Worm (Caenorhabditis elegans) whole organism, young adult: Measurements from ENCODE around the gene K05G3.1.

Experiments used
- K11D2.4 ChIP-seq: fragments of 200-800 bp; sonication (Bioruptor generic); IDR thresholded peaks from 2 replicates; pipeline ENCODE4 v1.3.6; 2022; ENCODE audit warnings: missing genetic modification reagents, missing genetic modification characterization, missing compliant biosample characterization
- ama-1 ChIP-seq, 3 experiments: fragments of 150-350 bp in 1 of 3; sonication (generic microtip) in 2 of 3; optimal IDR thresholded peaks; 2 replicates each; lab custom pipeline; 2014 to 2018; ENCODE audit warnings: missing biosample characterization in 2 of 3, missing genetic modification characterization in 2 of 3, missing genetic modification reagents in 2 of 3
- aptf-2 ChIP-seq: fragments of 200-800 bp; sonication (Bioruptor generic); conservative IDR thresholded peaks from 2 replicates; pipeline ENCODE4 v1.3.6; 2022; ENCODE audit warnings: missing genetic modification reagents, missing genetic modification characterization, missing compliant biosample characterization
- ceh-40 ChIP-seq: fragments of 200-800 bp; sonication (Bioruptor generic); IDR thresholded peaks from 2 replicates; pipeline ENCODE4 v1.3.6; 2022; ENCODE audit warnings: missing genetic modification characterization, missing compliant biosample characterization
- lsl-1 ChIP-seq: fragments of 200-800 bp; sonication (Bioruptor generic); optimal IDR thresholded peaks from 2 replicates; lab custom pipeline; 2018; ENCODE audit warnings: mild to moderate bottlenecking, missing genetic modification characterization, moderate library complexity, missing compliant biosample characterization
- madf-10 ChIP-seq: sonication (generic microtip); optimal IDR thresholded peaks from 2 replicates; lab custom pipeline; 2016; ENCODE audit warnings: mild to moderate bottlenecking, missing genetic modification characterization, missing compliant biosample characterization
- nhr-80 ChIP-seq: sonication (generic microtip); optimal IDR thresholded peaks from 2 replicates; lab custom pipeline; 2016; ENCODE audit warnings: missing genetic modification characterization, missing compliant biosample characterization
- pha-4 ChIP-seq: fragments of 150-350 bp; sonication (generic microtip); optimal IDR thresholded peaks from 2 replicates; lab custom pipeline; 2014; ENCODE audit warnings: missing biosample characterization, missing genetic modification reagents, missing genetic modification characterization
- rpc-1 ChIP-seq, 2 experiments: fragments of 150-350 bp in 1 of 2; sonication (generic microtip) in 1 of 2; optimal IDR thresholded peaks; 2 replicates each; lab custom pipeline; 2014 to 2018; ENCODE audit warnings: missing biosample characterization in 1 of 2, missing genetic modification characterization in 1 of 2, missing genetic modification reagents in 1 of 2, missing genotype in 1 of 2
- snpc-1.1 ChIP-seq: sonication (generic microtip); optimal IDR thresholded peaks from 2 replicates; lab custom pipeline; 2017; ENCODE audit warnings: missing genetic modification characterization, mild to moderate bottlenecking, missing compliant biosample characterization, antibody characterized with exemption, moderate library complexity, missing genotype, missing genetic modification reagents; ENCODE audit not compliant: insufficient read depth
- unc-62 ChIP-seq: fragments of 150-350 bp; optimal IDR thresholded peaks from 2 replicates; lab custom pipeline; 2014; ENCODE audit warnings: missing biosample characterization, missing genetic modification reagents, missing genetic modification characterization
- xnd-1 ChIP-seq: sonication (generic microtip); optimal IDR thresholded peaks from 2 replicates; lab custom pipeline; 2016; ENCODE audit warnings: missing genotype, missing genetic modification reagents, missing genetic modification characterization, missing compliant biosample characterization
- ztf-18 ChIP-seq: sonication (generic microtip); optimal IDR thresholded peaks from 2 replicates; lab custom pipeline; 2016; ENCODE audit warnings: missing genotype, mild to moderate bottlenecking, missing genetic modification characterization, missing compliant biosample characterization
- ztf-22 ChIP-seq: fragments of 200-800 bp; sonication (Bioruptor generic); optimal IDR thresholded peaks from 2 replicates; lab custom pipeline; 2018; ENCODE audit warnings: mild to moderate bottlenecking, missing genetic modification characterization, moderate library complexity, missing compliant biosample characterization

DNA sequence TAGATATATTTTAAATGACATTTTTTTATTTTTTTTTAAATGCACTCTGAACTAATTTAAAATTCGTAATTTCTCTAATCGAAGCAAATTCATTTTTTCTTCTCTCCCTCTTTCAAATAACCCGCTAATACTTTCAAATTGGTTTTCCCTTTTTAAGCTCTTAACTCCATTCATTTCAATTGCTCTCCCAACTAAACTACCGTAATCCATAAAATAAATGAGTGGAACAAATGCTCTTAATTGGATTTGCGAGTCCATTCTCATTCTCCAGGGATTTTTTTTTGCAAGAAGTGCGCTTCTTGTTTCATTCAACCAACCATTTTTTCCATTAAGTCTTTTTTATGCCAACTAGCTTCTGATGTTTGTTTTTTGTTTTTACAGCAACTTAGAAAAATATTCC lies 20.1 kb upstream of the K05G3.1 start:
- no peak for TF ChIP-seq snpc-1.1 (tag; lab: Kevin White, UChicago)
- TF ChIP-seq lsl-1 (GFP tag; lab: Kevin White, UChicago): no peak
- no peak for TF ChIP-seq xnd-1 (tag; lab: Kevin White, UChicago)
- TF ChIP-seq nhr-80 (tag; lab: Kevin White, UChicago): no peak
- no peak for TF ChIP-seq unc-62 (GFP tag; lab: Kevin White, UChicago)
- TF ChIP-seq aptf-2 (GFP tag; lab: Robert Waterston, UW): no peak
- no peak for TF ChIP-seq pha-4 (tag; lab: Kevin White, UChicago)
- no peak for TF ChIP-seq rpc-1 (optimal IDR thresholded peaks at IDR 0.05; lab: Kevin White, UChicago)
- no peak for TF ChIP-seq rpc-1 (tag; optimal IDR thresholded peaks at IDR 0.05; lab: Kevin White, UChicago)
- no peak for TF ChIP-seq ztf-22 (GFP tag; lab: Kevin White, UChicago)
- TF ChIP-seq ztf-18: no peak
- TF ChIP-seq ama-1 (optimal IDR thresholded peaks at IDR 0.05; lab: Kevin White, UChicago): no peak
- TF ChIP-seq ama-1 (GFP tag; optimal IDR thresholded peaks at IDR 0.05; lab: Kevin White, UChicago): no peak
- no peak for TF ChIP-seq ceh-40
- TF ChIP-seq madf-10: no peak
- TF ChIP-seq K11D2.4 (GFP tag; lab: Robert Waterston, UW): no peak
